Worm (Caenorhabditis elegans): Measurements from ENCODE around the gene sri-10.

sri-10 gene

ce11 chrV:18780605-18781004 is 25.7 kb downstream of the sri-10 start (continued):
- TF ChIP-seq snpc-3.4 (tag; optimal IDR thresholded peaks at IDR 0.05) (no peak), unc-62 (GFP tag; optimal IDR thresholded peaks at IDR 0.05) (no peak), K11D2.4 (GFP tag; IDR thresholded peaks at IDR 0.05) (no peak), ZK185.1 (tag; optimal IDR thresholded peaks at IDR 0.05; ENCODE audit: poor library complexity, severe bottlenecking) (no peak), T26A5.8 (tag; optimal IDR thresholded peaks at IDR 0.05) (no peak), cebp-1 (GFP tag; IDR thresholded peaks at IDR 0.05) (no peak), cebp-1 (tag; optimal IDR thresholded peaks at IDR 0.05) (no peak), nhr-120 (GFP tag; IDR thresholded peaks at IDR 0.05) (no peak), ztf-26 (tag; optimal IDR thresholded peaks at IDR 0.05) (no peak)

DNA sequence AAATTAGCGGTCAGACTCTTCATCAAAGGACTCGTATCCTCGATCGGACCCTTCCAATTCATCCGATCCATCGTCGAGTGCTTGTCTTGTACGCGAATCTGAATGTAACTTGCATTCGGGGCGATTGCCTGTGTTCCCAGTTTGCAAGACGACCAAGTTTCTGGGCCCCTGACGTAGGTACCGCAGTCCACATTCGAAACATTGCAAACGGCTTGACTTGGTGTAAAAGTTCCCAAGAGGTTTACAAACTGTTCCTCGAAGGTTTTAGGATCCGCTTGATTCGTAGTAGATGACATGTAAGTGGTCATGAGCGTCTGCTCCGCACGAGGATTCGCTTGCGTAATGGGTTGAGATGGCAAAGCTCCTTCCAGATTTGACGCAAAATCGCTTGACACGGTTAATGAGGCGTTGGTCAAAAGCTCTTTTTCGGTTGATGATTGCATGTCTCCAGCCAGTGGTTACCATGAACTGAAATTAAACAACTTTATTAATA is 30.0 kb downstream of the sri-10 start, which contains the start of gene Y17D7B.4:
TSS of gene Y17D7B.4 (minus strand) at position 443 of the 493 bp plus-strand sequence.
- no peak for TF ChIP-seq tbx-9 (tag; optimal IDR thresholded peaks at IDR 0.05; ENCODE audit: borderline replicate concordance)
- TF ChIP-seq cebp-2 (GFP tag; IDR thresholded peaks at IDR 0.05), result no peak
- TF ChIP-seq Y95B8A.8 (GFP tag; IDR thresholded peaks at IDR 0.05), result no peak
- TF ChIP-seq ztf-22 (GFP tag; optimal IDR thresholded peaks at IDR 0.05), result no peak
- no peak for TF ChIP-seq K12H6.12 (tag; optimal IDR thresholded peaks at IDR 0.05)
- no peak for TF ChIP-seq let-526 (GFP tag; IDR thresholded peaks at IDR 0.05)
- TF ChIP-seq hmg-20 (GFP tag; IDR thresholded peaks at IDR 0.05), result no peak

ce11 chrV:18772761-18773160 is 33.5 kb downstream of the sri-10 start, which contains the start of gene clec-257:
Gene clec-257 (plus strand): TSS chrV:18773061.
- TF ChIP-seq egl-18 (GFP tag; IDR thresholded peaks at IDR 0.05) (no peak), dpff-1 (tag; optimal IDR thresholded peaks at IDR 0.05) (no peak), Y67H2A.10 (GFP tag; conservative IDR thresholded peaks at IDR 0.05) (no peak), nfyb-1 (GFP tag; IDR thresholded peaks at IDR 0.05) (no peak), lag-1 (GFP tag; IDR thresholded peaks at IDR 0.05) (no peak), gei-17 (GFP tag; optimal IDR thresholded peaks at IDR 0.05) (no peak)

ce11 chrV:18771804-18772386 is 34.4 kb downstream of the sri-10 start:
- TF ChIP-seq F52B5.7 (tag; optimal IDR thresholded peaks at IDR 0.05) (no peak), T26A5.8 (tag; optimal IDR thresholded peaks at IDR 0.05) (no peak), F55B11.4 (tag; optimal IDR thresholded peaks at IDR 0.05; ENCODE audit: borderline replicate concordance, insufficient read depth) (no peak), F57A8.1 (GFP tag; optimal IDR thresholded peaks at IDR 0.05) (no peak), rpc-1 (optimal IDR thresholded peaks at IDR 0.05) (no peak), rpc-1 (tag; optimal IDR thresholded peaks at IDR 0.05) (no peak), tlf-1 (GFP tag; optimal IDR thresholded peaks at IDR 0.05) (no peak), somi-1 (GFP tag; optimal IDR thresholded peaks at IDR 0.05) (no peak), die-1 (tag; optimal IDR thresholded peaks at IDR 0.05) (no peak), ceh-91 (GFP tag; IDR thresholded peaks at IDR 0.05) (no peak), ztf-6 (GFP tag; IDR thresholded peaks at IDR 0.05) (no peak), bed-2 (GFP tag; IDR thresholded peaks at IDR 0.05) (no peak), bed-1 (GFP tag; IDR thresholded peaks at IDR 0.05) (no peak), ama-1 (optimal IDR thresholded peaks at IDR 0.05) (no peak), ama-1 (GFP tag; optimal IDR thresholded peaks at IDR 0.05) (no peak)
